Worm (Caenorhabditis elegans): ENCODE measurements around the gene Y71H2B.4.

DNA sequence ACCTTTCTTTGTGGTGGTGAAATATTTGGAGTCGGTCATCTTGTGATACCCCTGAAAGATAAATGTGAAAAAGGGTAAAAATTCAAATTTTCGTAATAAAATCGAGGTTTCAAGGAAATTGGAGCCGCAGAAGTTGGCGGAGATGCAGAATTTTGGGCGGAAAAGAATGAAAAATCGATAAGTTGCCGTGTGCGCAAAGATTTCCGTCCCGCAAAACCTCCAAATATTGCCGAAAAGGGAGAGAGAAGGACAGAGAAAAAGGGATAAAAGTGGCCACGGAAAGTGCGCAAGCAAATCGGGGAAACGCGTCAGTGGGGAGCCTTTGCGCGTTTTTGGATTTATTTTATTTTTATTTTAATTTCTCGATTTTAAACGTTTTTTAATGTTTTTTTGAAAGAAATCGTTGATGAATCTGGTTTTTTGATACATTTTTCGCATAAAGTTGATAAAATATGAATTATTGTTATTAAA lies 21.7 kb upstream of the Y71H2B.4 start, which contains the start of gene apb-1:
- peak; percentile 57 for TF ChIP-seq nhr-237 (tag; optimal IDR thresholded peaks at IDR 0.05)
- peak; percentile 83 for TF ChIP-seq hpl-2 (GFP tag; optimal IDR thresholded peaks at IDR 0.05)
- peak; percentile 91 for TF ChIP-seq fos-1 (tag; optimal IDR thresholded peaks at IDR 0.05)
- TF ChIP-seq mep-1 (tag; optimal IDR thresholded peaks at IDR 0.05), result peak; percentile 99
- TF ChIP-seq pqm-1 (tag; optimal IDR thresholded peaks at IDR 0.05), result no peak
- peak; percentile 96 to 97 (median 97) for TF ChIP-seq ceh-82 (tag; optimal IDR thresholded peaks at IDR 0.05)
- TF ChIP-seq rnt-1 (tag; optimal IDR thresholded peaks at IDR 0.05), result no peak
- TF ChIP-seq nhr-20 (tag; optimal IDR thresholded peaks at IDR 0.05), result peak; percentile 95

Data from whole organism, L1 larva.